Fruit fly (Drosophila melanogaster) whole organism, embryonic: ENCODE measurements around the gene Ets97D.

ENCODE experiments used
- CG10274 ChIP-seq: fragments of 200-800 bp; sonication (Bioruptor generic); optimal IDR thresholded peaks from 3 replicates; lab custom pipeline; 2017; ENCODE audit warnings: missing biosample characterization, mild to moderate bottlenecking, missing genetic modification characterization
- CG12155 ChIP-seq: fragments of 200-800 bp; sonication (Bioruptor generic); optimal IDR thresholded peaks from 3 replicates; lab custom pipeline; 2016; ENCODE audit warnings: missing biosample characterization, missing genetic modification characterization
- CG32772 ChIP-seq: fragments of 200-800 bp; sonication (Bioruptor generic); IDR thresholded peaks from 2 replicates; pipeline ENCODE4 v1.3.6; 2022; ENCODE audit warnings: missing biosample characterization, missing genetic modification characterization
- CG3995 ChIP-seq: fragments of 200-800 bp; sonication (Bioruptor generic); optimal IDR thresholded peaks from 3 replicates; lab custom pipeline; 2016; ENCODE audit warnings: missing biosample characterization, missing genetic modification characterization
- CG8478 ChIP-seq: fragments of >200 bp; optimal IDR thresholded peaks from 2 replicates; lab custom pipeline; 2018
- Gug ChIP-seq: fragments of 200-800 bp; sonication (Bioruptor generic); IDR thresholded peaks from 4 replicates; pipeline ENCODE4 v1.3.6; 2022; ENCODE audit warnings: missing biosample characterization, missing genetic modification characterization
- bigmax ChIP-seq: fragments of 200-800 bp; sonication (Bioruptor generic); optimal IDR thresholded peaks from 2 replicates; lab custom pipeline; 2018; ENCODE audit warnings: missing biosample characterization, mild to moderate bottlenecking, missing genetic modification characterization
- chinmo ChIP-seq: fragments of 200-800 bp; sonication (Bioruptor generic); IDR thresholded peaks from 4 replicates; pipeline ENCODE4 v1.3.6; 2022; ENCODE audit warnings: missing biosample characterization, missing genetic modification characterization; ENCODE audit not compliant: partially characterized antibody
- gce ChIP-seq: fragments of 200-800 bp; sonication (Bioruptor generic); IDR thresholded peaks from 3 replicates; pipeline ENCODE4 v1.3.6; 2022; ENCODE audit warnings: missing biosample characterization, missing genetic modification characterization
- pan ChIP-seq, 4 experiments: fragments of >200 bp in 3 of 4; fragments of 200-800 bp in 1 of 4; sonication (Bioruptor generic) in 1 of 4; optimal IDR thresholded peaks in 3 of 4; IDR thresholded peaks in 1 of 4; 2 replicates each; pipeline versions ENCODE4 v1.3.6 to Lab custom; 2017 to 2022; ENCODE audit warnings: missing biosample characterization in 2 of 4, missing genetic modification characterization in 2 of 4, mixed read lengths in 1 of 4
- psq ChIP-seq: fragments of 200-800 bp; sonication (Bioruptor generic); optimal IDR thresholded peaks from 2 replicates; lab custom pipeline; 2017; ENCODE audit warnings: missing biosample characterization, missing genetic modification characterization
- sqz ChIP-seq: fragments of 200-800 bp; sonication (Bioruptor generic); optimal IDR thresholded peaks from 3 replicates; lab custom pipeline; 2018; ENCODE audit warnings: missing biosample characterization, mild to moderate bottlenecking, missing genetic modification characterization
- stc ChIP-seq: fragments of 200-800 bp; sonication (Bioruptor generic); IDR thresholded peaks from 2 replicates; pipeline ENCODE4 v1.3.6; 2022; ENCODE audit warnings: missing biosample characterization, missing genetic modification characterization

DNA sequence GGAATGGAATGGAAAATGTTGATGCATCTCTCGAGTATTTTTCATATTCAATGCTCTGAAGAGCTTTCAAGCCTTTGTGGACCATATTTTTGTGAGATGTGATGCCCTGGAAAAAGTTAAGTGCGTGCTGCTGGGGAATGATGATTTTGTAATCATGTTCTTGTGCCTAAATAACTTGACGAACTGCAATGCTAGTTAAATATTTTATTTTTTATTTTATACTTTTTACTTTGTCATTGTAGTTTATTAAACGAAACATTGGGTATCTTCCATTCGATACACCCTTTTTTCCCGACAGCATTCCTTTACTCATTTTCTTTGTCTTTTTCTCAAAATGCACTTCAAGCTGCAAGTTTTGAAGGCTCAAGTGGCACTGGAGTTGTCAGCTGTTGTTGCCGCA is 12.7 kb downstream of the Ets97D start:
- TF ChIP-seq gce (0 out of 3 replicates have a peak, but pooled peaks have one; percentile 18), CG32772 (peak; percentile 39; the same call in 1 of the 2 replicates), Gug (GFP tag; lab: Robert Waterston, UW) (peak; percentile 36; the same call in 2 of the 4 replicates), CG10274 (GFP tag; lab: Kevin White, UChicago) (no peak), sqz (GFP tag; lab: Kevin White, UChicago) (no peak), bigmax (no peak), psq (GFP tag; lab: Kevin White, UChicago) (no peak), CG8478 (lab: Kevin White, UChicago) (no peak), stc (GFP tag; lab: Robert Waterston, UW) (peak; percentile 57; the same call in 1 of the 2 replicates), CG12155 (GFP tag; lab: Kevin White, UChicago) (no peak), chinmo (no peak), pan (optimal IDR thresholded peaks at IDR 0.05; lab: Kevin White, UChicago) (no peak), pan (GFP tag; optimal IDR thresholded peaks at IDR 0.05 in 1 of 2, IDR thresholded peaks at IDR 0.05 in 1 of 2) (peak in 1 of 2 experiments; percentile 65), CG3995 (GFP tag; lab: Kevin White, UChicago) (no peak)
